Fruit fly (Drosophila melanogaster) whole organism, adult: ENCODE data around the gene dj-1beta.

Source experiments
- CG11617 ChIP-seq: fragments of 200-800 bp; sonication (Bioruptor generic); optimal IDR thresholded peaks from 2 replicates; lab custom pipeline; 2017; ENCODE audit warnings: mild to moderate bottlenecking, missing biosample characterization, missing genetic modification reagents, missing genetic modification characterization
- CG12768 ChIP-seq: fragments of 200-800 bp; sonication (Bioruptor generic); optimal IDR thresholded peaks from 2 replicates; lab custom pipeline; 2017; ENCODE audit warnings: missing biosample characterization, missing genetic modification characterization, mild to moderate bottlenecking, moderate library complexity, missing genetic modification reagents
- CG14711 ChIP-seq: fragments of 200-800 bp; sonication (Bioruptor generic); optimal IDR thresholded peaks from 2 replicates; lab custom pipeline; 2018; ENCODE audit warnings: missing biosample characterization, mild to moderate bottlenecking, missing genetic modification characterization, moderate library complexity
- CG1620 ChIP-seq: fragments of 200-800 bp; sonication (Bioruptor generic); optimal IDR thresholded peaks from 2 replicates; lab custom pipeline; 2016; ENCODE audit warnings: missing biosample characterization, missing genetic modification characterization
- CG33017 ChIP-seq: fragments of 200-800 bp; sonication (Bioruptor generic); optimal IDR thresholded peaks from 2 replicates; lab custom pipeline; 2018; ENCODE audit warnings: missing biosample characterization, mild to moderate bottlenecking, missing genetic modification characterization, moderate library complexity
- CG5204 ChIP-seq: fragments of 200-800 bp; sonication (Bioruptor generic); optimal IDR thresholded peaks from 2 replicates; lab custom pipeline; 2016; ENCODE audit warnings: missing biosample characterization, missing genetic modification characterization
- CG7045 ChIP-seq: fragments of 200-800 bp; sonication (Bioruptor generic); optimal IDR thresholded peaks from 2 replicates; lab custom pipeline; 2017; ENCODE audit warnings: missing biosample characterization, mild to moderate bottlenecking, missing genetic modification characterization
- CG7101 ChIP-seq: fragments of 200-800 bp; sonication (Bioruptor generic); optimal IDR thresholded peaks from 2 replicates; lab custom pipeline; 2018; ENCODE audit warnings: missing biosample characterization, mild to moderate bottlenecking, missing genetic modification characterization, moderate library complexity
- Clk ChIP-seq: fragments of 200-800 bp; sonication (Bioruptor generic); optimal IDR thresholded peaks from 2 replicates; lab custom pipeline; 2017; ENCODE audit warnings: missing biosample characterization, missing genetic modification characterization
- Crg-1 ChIP-seq: fragments of 200-800 bp; sonication (Bioruptor generic); optimal IDR thresholded peaks from 2 replicates; lab custom pipeline; 2016; ENCODE audit warnings: missing biosample characterization, missing genetic modification characterization
- Hr96 ChIP-seq: fragments of 200-800 bp; sonication (Bioruptor generic); optimal IDR thresholded peaks from 2 replicates; lab custom pipeline; 2016; ENCODE audit warnings: missing biosample characterization, missing genetic modification characterization
- Mnt ChIP-seq: fragments of 200-800 bp; sonication (Bioruptor generic); optimal IDR thresholded peaks from 2 replicates; lab custom pipeline; 2016; ENCODE audit warnings: missing biosample characterization, mild to moderate bottlenecking, missing genetic modification characterization
- bab1 ChIP-seq: fragments of 200-800 bp; sonication (Bioruptor generic); optimal IDR thresholded peaks from 3 replicates; lab custom pipeline; 2019; ENCODE audit warnings: missing biosample characterization, mild to moderate bottlenecking, missing genetic modification characterization, moderate library complexity
- cic ChIP-seq: fragments of 200-800 bp; sonication (Bioruptor generic); optimal IDR thresholded peaks from 2 replicates; lab custom pipeline; 2017; ENCODE audit warnings: missing biosample characterization, mild to moderate bottlenecking, missing genetic modification characterization, moderate library complexity
- cnc ChIP-seq, 2 experiments: fragments of >200 bp; optimal IDR thresholded peaks; 2 replicates each; lab custom pipeline; 2017
- kay ChIP-seq: fragments of 200-800 bp; sonication (Bioruptor generic); peaks from one replicate; lab custom pipeline; 2016; ENCODE audit warnings: missing biosample characterization, missing genetic modification characterization, borderline replicate concordance
- ovo ChIP-seq: fragments of 200-800 bp; sonication (Bioruptor generic); optimal IDR thresholded peaks from 2 replicates; lab custom pipeline; 2016; ENCODE audit warnings: missing biosample characterization, missing genetic modification characterization
- pad ChIP-seq: fragments of 200-800 bp; sonication (Bioruptor generic); optimal IDR thresholded peaks from 3 replicates; lab custom pipeline; 2017; ENCODE audit warnings: missing biosample characterization, missing genetic modification characterization, mild to moderate bottlenecking, moderate library complexity, missing genetic modification reagents
- tj ChIP-seq: fragments of 200-800 bp; sonication (Bioruptor generic); optimal IDR thresholded peaks from 3 replicates; lab custom pipeline; 2017; ENCODE audit warnings: missing biosample characterization, mild to moderate bottlenecking, missing genetic modification characterization, moderate library complexity
- toe ChIP-seq: fragments of 200-800 bp; sonication (Bioruptor generic); optimal IDR thresholded peaks from 2 replicates; lab custom pipeline; 2016; ENCODE audit warnings: missing biosample characterization, missing genetic modification characterization

Gene dj-1beta

dm6 chr3R:30805762-30806371 lies 1.1 kb upstream of the dj-1beta start:
- TF ChIP-seq CG33017 (tag; lab: Kevin White, UChicago), result no peak
- peak; percentile 36 for TF ChIP-seq pad (GFP tag; lab: Kevin White, UChicago)
- TF ChIP-seq CG7045 (GFP tag; lab: Kevin White, UChicago), result no peak
- TF ChIP-seq CG7101 (tag; lab: Kevin White, UChicago), result no peak
- peak; percentile 22 for TF ChIP-seq cic (GFP tag; lab: Kevin White, UChicago)
- peak; percentile 74 for TF ChIP-seq tj

- TF ChIP-seq ovo (GFP tag; lab: Kevin White, UChicago) (peak; percentile 56), Mnt (GFP tag; lab: Kevin White, UChicago) (peak; percentile 74), bab1 (GFP tag; lab: Kevin White, UChicago) (peak; percentile 69), Crg-1 (GFP tag; lab: Kevin White, UChicago) (no peak), kay (GFP tag; lab: Kevin White, UChicago) (peak; percentile 87), toe (GFP tag; lab: Kevin White, UChicago) (no peak), CG12768 (no peak), CG7101 (tag; lab: Kevin White, UChicago) (peak; percentile 51), CG33017 (tag; lab: Kevin White, UChicago) (peak; percentile 20), CG1620 (no peak), cic (GFP tag; lab: Kevin White, UChicago) (peak; percentile 59), CG7045 (GFP tag; lab: Kevin White, UChicago) (no peak), CG11617 (GFP tag; lab: Kevin White, UChicago) (no peak), cnc (optimal IDR thresholded peaks at IDR 0.05; lab: Kevin White, UChicago) (no peak), pad (GFP tag; lab: Kevin White, UChicago) (peak; percentile 22), Hr96 (GFP tag; lab: Kevin White, UChicago) (peak; percentile 50), Clk (GFP tag; lab: Kevin White, UChicago) (peak; percentile 23), tj (peak; percentile 52), CG14711 (tag; lab: Kevin White, UChicago) (peak; percentile 14), CG5204 (GFP tag; lab: Kevin White, UChicago) (no peak)
Observed at dm6 chr3R:30808346-30809286, 1.7 kb downstream of the dj-1beta start, which contains the start of gene cindr. Gene cindr (plus strand): TSS chr3R:30808617.

dm6 chr3R:30809287-30809933 lies 2.5 kb downstream of the dj-1beta start:
- TF ChIP-seq Clk (GFP tag; lab: Kevin White, UChicago), result no peak

- TF ChIP-seq toe (GFP tag; lab: Kevin White, UChicago) (no peak), CG11617 (GFP tag; lab: Kevin White, UChicago) (no peak)
Observed at dm6 chr3R:30810274-30810813, 3.4 kb downstream of the dj-1beta start.

- TF ChIP-seq cic (GFP tag; lab: Kevin White, UChicago), result peak; percentile 3
- TF ChIP-seq Mnt (GFP tag; lab: Kevin White, UChicago), result peak; percentile 2
- TF ChIP-seq tj, result peak; percentile 51
- TF ChIP-seq kay (GFP tag; lab: Kevin White, UChicago), result peak; percentile 88
- TF ChIP-seq CG7045 (GFP tag; lab: Kevin White, UChicago), result no peak
- TF ChIP-seq Crg-1 (GFP tag; lab: Kevin White, UChicago), result no peak
- no peak for TF ChIP-seq CG11617 (GFP tag; lab: Kevin White, UChicago)
Observed at dm6 chr3R:30811300-30812022, 4.5 kb downstream of the dj-1beta start.

dm6 chr3R:30812023-30812345 lies 5.1 kb downstream of the dj-1beta start:
- TF ChIP-seq CG7101 (tag; lab: Kevin White, UChicago) (no peak), CG5204 (GFP tag; lab: Kevin White, UChicago) (no peak), Clk (GFP tag; lab: Kevin White, UChicago) (no peak), CG7045 (GFP tag; lab: Kevin White, UChicago) (no peak)
